Worm (Caenorhabditis elegans): ENCODE measurements around the gene T23B12.5.

Gene T23B12.5

DNA sequence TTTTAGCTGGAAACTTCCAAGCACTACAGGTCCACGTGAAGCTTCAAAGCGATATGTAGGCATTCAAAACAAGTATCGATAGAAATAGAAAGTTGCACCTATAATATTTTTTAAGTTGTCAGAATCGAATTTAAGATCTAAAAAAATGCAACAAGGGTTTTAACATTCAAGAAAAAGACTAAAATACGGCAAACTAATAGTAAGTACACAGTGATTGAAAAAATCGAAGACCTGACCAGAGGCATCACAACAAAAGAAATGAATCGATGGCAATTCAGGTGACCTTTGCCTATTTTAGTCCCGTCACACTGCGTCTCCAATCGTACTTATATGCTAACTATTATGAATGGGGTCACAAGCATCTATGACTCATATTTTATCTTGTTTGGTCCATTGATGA, at the start of gene T23B12.5:
Gene T23B12.5, minus strand, starts transcription at position 101 of the 400 bp plus-strand sequence.
- TF ChIP-seq hmg-4 (GFP tag; optimal IDR thresholded peaks at IDR 0.05), result no peak
- no peak for TF ChIP-seq hmbx-1 (tag; optimal IDR thresholded peaks at IDR 0.05)
- TF ChIP-seq ceh-13 (GFP tag; optimal IDR thresholded peaks at IDR 0.05), result no peak
- no peak for TF ChIP-seq tbx-37 (GFP tag; conservative IDR thresholded peaks at IDR 0.05)
- no peak for TF ChIP-seq pes-1 (GFP tag; IDR thresholded peaks at IDR 0.05)
- TF ChIP-seq flt-1 (GFP tag; IDR thresholded peaks at IDR 0.05), result no peak
- no peak for TF ChIP-seq B0310.2 (tag; optimal IDR thresholded peaks at IDR 0.05)
- no peak for TF ChIP-seq tra-4 (tag; optimal IDR thresholded peaks at IDR 0.05)
- TF ChIP-seq ets-7 (tag; optimal IDR thresholded peaks at IDR 0.05), result no peak
- no peak for TF ChIP-seq sea-1 (GFP tag; conservative IDR thresholded peaks at IDR 0.05)
- TF ChIP-seq aly-1 (tag; optimal IDR thresholded peaks at IDR 0.05), result no peak
- TF ChIP-seq ceh-36 (tag; optimal IDR thresholded peaks at IDR 0.05), result no peak

DNA sequence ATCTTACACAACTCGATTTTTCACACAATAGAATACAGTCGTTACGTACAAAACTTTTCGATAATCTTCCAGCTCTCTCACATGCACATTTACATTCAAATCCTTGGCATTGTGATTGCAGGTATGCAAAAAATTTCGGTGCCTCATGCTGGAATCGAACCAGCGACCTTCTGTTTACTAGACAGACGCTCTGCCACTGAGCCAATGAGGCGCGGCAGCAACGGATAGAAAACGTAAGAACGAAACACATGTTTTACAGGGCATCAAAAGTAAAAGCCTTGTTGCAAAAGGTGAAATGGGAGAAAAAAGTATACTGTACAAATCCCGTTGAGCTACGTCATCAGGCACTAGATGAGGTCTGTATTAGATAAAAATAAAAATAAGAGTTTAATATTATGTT, 48.1 kb upstream of the T23B12.5 start:
- peak; percentile 57; the same call in 1 of the 2 replicates for TF ChIP-seq pes-1 (GFP tag; IDR thresholded peaks at IDR 0.05)
- no peak for TF ChIP-seq ceh-13 (GFP tag; optimal IDR thresholded peaks at IDR 0.05)

ce11 chrV:8495106-8495505, 47.3 kb upstream of the T23B12.5 start:
- TF ChIP-seq sea-1 (GFP tag; conservative IDR thresholded peaks at IDR 0.05) (no peak), aly-1 (tag; optimal IDR thresholded peaks at IDR 0.05) (no peak), hmg-4 (GFP tag; optimal IDR thresholded peaks at IDR 0.05) (no peak), B0310.2 (tag; optimal IDR thresholded peaks at IDR 0.05) (no peak), pes-1 (GFP tag; IDR thresholded peaks at IDR 0.05) (no peak), hmbx-1 (tag; optimal IDR thresholded peaks at IDR 0.05) (no peak), tbx-11 (GFP tag; IDR thresholded peaks at IDR 0.05) (no peak), tra-4 (tag; optimal IDR thresholded peaks at IDR 0.05) (no peak)

- TF ChIP-seq hnd-1 (tag; optimal IDR thresholded peaks at IDR 0.05) (no peak), ceh-36 (tag; optimal IDR thresholded peaks at IDR 0.05) (no peak), pes-1 (GFP tag; IDR thresholded peaks at IDR 0.05) (no peak), flt-1 (GFP tag; IDR thresholded peaks at IDR 0.05) (no peak), ceh-13 (GFP tag; optimal IDR thresholded peaks at IDR 0.05) (no peak), sea-1 (GFP tag; conservative IDR thresholded peaks at IDR 0.05) (no peak), scrt-1 (GFP tag; IDR thresholded peaks at IDR 0.05) (no peak), tbx-11 (GFP tag; IDR thresholded peaks at IDR 0.05) (no peak), hmbx-1 (tag; optimal IDR thresholded peaks at IDR 0.05) (no peak), F13C5.2 (tag; optimal IDR thresholded peaks at IDR 0.05) (no peak), tbx-37 (GFP tag; conservative IDR thresholded peaks at IDR 0.05) (no peak), ama-1 (optimal IDR thresholded peaks at IDR 0.05) (no peak)
Measured at ce11 chrV:8494260-8494939, 46.6 kb upstream of the T23B12.5 start, which contains the start of gene pxn-1. Gene pxn-1, plus strand, starts transcription at chrV:8494889.

ce11 chrV:8481274-8481673, 33.4 kb upstream of the T23B12.5 start:
- TF ChIP-seq scrt-1 (GFP tag; IDR thresholded peaks at IDR 0.05) (no peak), ets-7 (tag; optimal IDR thresholded peaks at IDR 0.05) (no peak), flt-1 (GFP tag; IDR thresholded peaks at IDR 0.05) (no peak), tra-4 (tag; optimal IDR thresholded peaks at IDR 0.05) (no peak), ama-1 (optimal IDR thresholded peaks at IDR 0.05) (no peak), pes-1 (GFP tag; IDR thresholded peaks at IDR 0.05) (no peak), F13C5.2 (tag; optimal IDR thresholded peaks at IDR 0.05) (no peak), hmbx-1 (tag; optimal IDR thresholded peaks at IDR 0.05) (no peak)

DNA sequence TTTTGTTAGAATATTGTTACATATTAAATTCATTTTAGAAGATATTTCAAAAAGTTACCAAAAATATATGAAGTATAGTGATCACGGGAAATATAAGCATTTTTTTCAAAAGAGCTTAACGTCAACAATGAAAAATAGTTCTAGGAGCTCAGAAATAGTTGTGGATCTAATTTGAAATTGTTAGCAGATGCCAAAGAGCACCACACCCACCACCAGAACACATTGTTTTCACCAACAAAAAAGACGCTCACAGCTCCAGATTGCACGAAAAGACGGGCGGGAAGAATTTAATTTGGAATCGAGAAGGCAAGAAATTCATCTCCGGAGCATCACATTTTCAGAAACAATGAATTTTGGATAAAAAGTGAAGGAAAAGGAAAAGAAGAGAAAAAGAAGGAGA, 23.1 kb upstream of the T23B12.5 start, which contains the start of gene gplb-1:
Gene gplb-1, minus strand, starts transcription at position 337 of the 400 bp plus-strand sequence.
- TF ChIP-seq tra-4 (tag; optimal IDR thresholded peaks at IDR 0.05) (no peak), ceh-36 (tag; optimal IDR thresholded peaks at IDR 0.05) (no peak), B0310.2 (tag; optimal IDR thresholded peaks at IDR 0.05) (no peak), ama-1 (optimal IDR thresholded peaks at IDR 0.05) (no peak), scrt-1 (GFP tag; IDR thresholded peaks at IDR 0.05) (no peak), sea-1 (GFP tag; conservative IDR thresholded peaks at IDR 0.05) (no peak), F13C5.2 (tag; optimal IDR thresholded peaks at IDR 0.05) (no peak), ets-7 (tag; optimal IDR thresholded peaks at IDR 0.05) (no peak), ceh-13 (GFP tag; optimal IDR thresholded peaks at IDR 0.05) (no peak), pes-1 (GFP tag; IDR thresholded peaks at IDR 0.05) (no peak), aly-1 (tag; optimal IDR thresholded peaks at IDR 0.05) (no peak), tbx-37 (GFP tag; conservative IDR thresholded peaks at IDR 0.05) (no peak), hmg-4 (GFP tag; optimal IDR thresholded peaks at IDR 0.05) (no peak), hnd-1 (tag; optimal IDR thresholded peaks at IDR 0.05) (no peak), hmbx-1 (tag; optimal IDR thresholded peaks at IDR 0.05) (no peak), tbx-11 (GFP tag; IDR thresholded peaks at IDR 0.05) (no peak), flt-1 (GFP tag; IDR thresholded peaks at IDR 0.05) (no peak)

DNA sequence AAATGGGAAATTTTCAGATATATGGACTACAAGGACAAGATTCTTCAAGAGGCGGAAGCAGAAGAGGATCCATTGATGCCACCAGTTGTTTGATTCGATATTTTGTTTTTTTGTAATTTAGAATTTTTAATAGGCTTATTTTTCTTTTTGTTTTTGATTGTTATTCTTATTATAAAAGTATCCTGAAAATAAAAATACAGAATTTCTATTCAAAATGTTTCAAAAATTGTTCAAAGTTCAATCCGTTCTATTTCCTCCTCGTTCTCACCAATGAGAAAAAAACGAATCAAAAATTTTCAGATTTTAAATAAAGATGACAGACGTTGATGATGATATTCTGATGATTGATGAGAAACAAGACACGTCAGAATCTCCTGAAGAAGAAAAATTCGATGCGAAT, 20.9 kb upstream of the T23B12.5 start, which contains the start of gene phf-30:
Gene phf-30, plus strand, starts transcription at position 301 of the 400 bp plus-strand sequence.
- TF ChIP-seq hnd-1 (tag; optimal IDR thresholded peaks at IDR 0.05) (no peak), flt-1 (GFP tag; IDR thresholded peaks at IDR 0.05) (no peak), ets-7 (tag; optimal IDR thresholded peaks at IDR 0.05) (no peak), hmg-4 (GFP tag; optimal IDR thresholded peaks at IDR 0.05) (no peak), ama-1 (optimal IDR thresholded peaks at IDR 0.05) (no peak), tra-4 (tag; optimal IDR thresholded peaks at IDR 0.05) (no peak), hmbx-1 (tag; optimal IDR thresholded peaks at IDR 0.05) (no peak), tbx-11 (GFP tag; IDR thresholded peaks at IDR 0.05) (no peak), sea-1 (GFP tag; conservative IDR thresholded peaks at IDR 0.05) (no peak), F13C5.2 (tag; optimal IDR thresholded peaks at IDR 0.05) (no peak), scrt-1 (GFP tag; IDR thresholded peaks at IDR 0.05) (no peak), pes-1 (GFP tag; IDR thresholded peaks at IDR 0.05) (no peak), ceh-36 (tag; optimal IDR thresholded peaks at IDR 0.05) (no peak), ceh-13 (GFP tag; optimal IDR thresholded peaks at IDR 0.05) (no peak), B0310.2 (tag; optimal IDR thresholded peaks at IDR 0.05) (no peak), tbx-37 (GFP tag; conservative IDR thresholded peaks at IDR 0.05) (no peak), aly-1 (tag; optimal IDR thresholded peaks at IDR 0.05) (no peak)

Measured in whole organism, early embryonic.